Worm (Caenorhabditis elegans): ENCODE results near the gene fbxb-15.

DNA sequence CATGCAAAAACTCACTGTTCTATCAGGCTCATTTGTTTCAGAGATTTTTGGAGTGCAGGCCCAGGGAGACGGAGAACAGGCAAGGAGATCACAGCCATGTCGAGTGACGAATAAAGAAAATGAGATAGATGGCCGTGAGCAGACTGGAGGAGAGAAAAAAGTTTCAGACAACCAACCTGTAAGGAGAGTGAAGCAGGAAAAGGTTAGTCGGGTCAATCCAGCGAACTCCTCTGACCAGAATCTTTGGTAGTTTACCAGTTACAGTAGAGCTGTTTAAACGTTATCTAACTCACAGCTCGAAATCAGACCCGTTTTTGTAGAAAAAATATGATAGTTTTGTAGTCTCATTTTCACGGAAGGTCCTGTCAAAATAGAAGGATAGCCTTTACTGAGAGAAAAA, 4.5 kb downstream of the fbxb-15 start, which contains the start of gene fbxb-21:
- TF ChIP-seq W03F9.2 (tag; optimal IDR thresholded peaks at IDR 0.05) (no peak), dao-5 (tag; optimal IDR thresholded peaks at IDR 0.05) (no peak)

Data from whole organism, L4/young adult.